Worm (Caenorhabditis elegans) whole organism, early embryonic: Measurements from ENCODE around the gene dyf-18.

ENCODE experiments used
- aly-1 ChIP-seq: sonication (generic microtip); optimal IDR thresholded peaks from 2 replicates; lab custom pipeline; 2016; ENCODE audit warnings: missing genetic modification characterization, missing compliant biosample characterization
- ama-1 ChIP-seq: fragments of 150-350 bp; optimal IDR thresholded peaks from 2 replicates; lab custom pipeline; 2014
- ceh-36 ChIP-seq: sonication (generic microtip); optimal IDR thresholded peaks from 2 replicates; lab custom pipeline; 2016; ENCODE audit warnings: missing genetic modification characterization, inconsistent platforms, missing compliant biosample characterization
- ets-7 ChIP-seq: sonication (generic microtip); optimal IDR thresholded peaks from 2 replicates; lab custom pipeline; 2016; ENCODE audit warnings: missing genotype, missing genetic modification characterization, missing compliant biosample characterization
- flt-1 ChIP-seq: fragments of 200-800 bp; sonication (Bioruptor generic); IDR thresholded peaks from 2 replicates; pipeline ENCODE4 v1.3.6; 2022; ENCODE audit warnings: missing genetic modification characterization, missing compliant biosample characterization
- hmg-4 ChIP-seq: fragments of 200-800 bp; sonication (Bioruptor generic); optimal IDR thresholded peaks from 2 replicates; lab custom pipeline; 2018; ENCODE audit warnings: mild to moderate bottlenecking, missing genetic modification characterization, missing compliant biosample characterization
- hnd-1 ChIP-seq: sonication (generic microtip); optimal IDR thresholded peaks from 2 replicates; lab custom pipeline; 2016; ENCODE audit warnings: missing genetic modification characterization, missing compliant biosample characterization
- pes-1 ChIP-seq: fragments of 200-800 bp; sonication (Bioruptor generic); IDR thresholded peaks from 2 replicates; pipeline ENCODE4 v1.3.6; 2022; ENCODE audit warnings: missing genetic modification reagents, missing genetic modification characterization, missing compliant biosample characterization
- scrt-1 ChIP-seq: fragments of 200-800 bp; sonication (Bioruptor generic); IDR thresholded peaks from 2 replicates; pipeline ENCODE4 v1.3.6; 2022; ENCODE audit warnings: missing genetic modification characterization, missing compliant biosample characterization
- sea-1 ChIP-seq: fragments of 200-800 bp; sonication (Bioruptor generic); conservative IDR thresholded peaks from 2 replicates; pipeline ENCODE4 v1.3.6; 2022; ENCODE audit warnings: missing genetic modification characterization, missing compliant biosample characterization
- tbx-11 ChIP-seq: fragments of 200-800 bp; sonication (Bioruptor generic); IDR thresholded peaks from 2 replicates; pipeline ENCODE4 v1.3.6; 2022; ENCODE audit warnings: missing genetic modification characterization, missing compliant biosample characterization

DNA sequence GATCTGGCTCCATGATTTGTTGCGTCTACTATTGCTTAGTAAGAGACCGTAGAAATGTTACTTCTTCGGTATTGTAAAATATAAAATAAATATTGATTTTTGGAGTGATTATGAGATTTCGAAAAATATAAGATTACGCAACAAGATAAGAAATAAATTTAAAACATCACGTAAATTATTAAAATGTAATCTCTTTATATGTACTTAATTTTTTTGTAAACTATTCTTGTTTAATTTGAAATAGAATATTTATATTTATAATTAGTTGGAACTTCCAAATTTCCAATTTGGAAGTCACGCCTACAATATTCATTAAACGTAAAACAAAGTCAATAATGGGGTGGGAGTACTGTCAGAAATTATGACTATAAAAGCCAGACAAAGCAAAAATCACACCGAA, 32.5 kb upstream of the dyf-18 start, which contains the start of gene M117.4:
- TF ChIP-seq flt-1 (GFP tag; lab: Robert Waterston, UW) (no peak), hnd-1 (no peak), ets-7 (tag; lab: Kevin White, UChicago) (no peak), ama-1 (lab: Kevin White, UChicago) (no peak), pes-1 (GFP tag; lab: Robert Waterston, UW) (no peak), sea-1 (GFP tag; lab: Robert Waterston, UW) (no peak), ceh-36 (tag; lab: Kevin White, UChicago) (no peak), scrt-1 (GFP tag; lab: Robert Waterston, UW) (no peak), tbx-11 (no peak), hmg-4 (no peak), aly-1 (tag; lab: Kevin White, UChicago) (no peak)
